Worm (Caenorhabditis elegans) whole organism, mixed stage, embryonic: ENCODE results near the gene F57A10.4.

ENCODE experiments used
- blmp-1 ChIP-seq: fragments of 150-350 bp; optimal IDR thresholded peaks from 2 replicates; lab custom pipeline; 2014; ENCODE audit warnings: missing biosample characterization, missing genetic modification characterization
- elt-3 ChIP-seq: fragments of 150-350 bp; optimal IDR thresholded peaks from 2 replicates; lab custom pipeline; 2014; ENCODE audit warnings: missing biosample characterization, missing genetic modification characterization
- nhr-237 ChIP-seq: fragments of 150-350 bp; optimal IDR thresholded peaks from 2 replicates; lab custom pipeline; 2014; ENCODE audit warnings: missing biosample characterization, missing genetic modification characterization
- snpc-4 ChIP-seq: fragments of 150-350 bp; optimal IDR thresholded peaks from 2 replicates; lab custom pipeline; 2014; ENCODE audit warnings: missing biosample characterization, missing genetic modification characterization
- zip-8 ChIP-seq: fragments of 150-350 bp; optimal IDR thresholded peaks from 2 replicates; lab custom pipeline; 2014; ENCODE audit warnings: missing biosample characterization, missing genetic modification characterization
- ztf-11 ChIP-seq: fragments of 150-350 bp; optimal IDR thresholded peaks from 2 replicates; lab custom pipeline; 2014; ENCODE audit warnings: missing biosample characterization, missing genetic modification characterization

ce11 chrV:15721431-15721830, 47.8 kb upstream of the F57A10.4 start:
- TF ChIP-seq snpc-4 (tag; lab: Kevin White, UChicago) (no peak), nhr-237 (no peak), ztf-11 (tag; lab: Kevin White, UChicago) (no peak), zip-8 (no peak), blmp-1 (tag; lab: Kevin White, UChicago) (no peak), elt-3 (tag; lab: Kevin White, UChicago) (no peak)
